Fruit fly (Drosophila melanogaster) whole organism, adult: ENCODE results near the gene CG31077.

Source experiments
- CG11617 ChIP-seq: fragments of 200-800 bp; sonication (Bioruptor generic); optimal IDR thresholded peaks from 2 replicates; lab custom pipeline; 2017; ENCODE audit warnings: mild to moderate bottlenecking, missing biosample characterization, missing genetic modification reagents, missing genetic modification characterization
- CG12768 ChIP-seq: fragments of 200-800 bp; sonication (Bioruptor generic); optimal IDR thresholded peaks from 2 replicates; lab custom pipeline; 2017; ENCODE audit warnings: missing biosample characterization, missing genetic modification characterization, mild to moderate bottlenecking, moderate library complexity, missing genetic modification reagents
- CG14711 ChIP-seq: fragments of 200-800 bp; sonication (Bioruptor generic); optimal IDR thresholded peaks from 2 replicates; lab custom pipeline; 2018; ENCODE audit warnings: missing biosample characterization, mild to moderate bottlenecking, missing genetic modification characterization, moderate library complexity
- CG1620 ChIP-seq: fragments of 200-800 bp; sonication (Bioruptor generic); optimal IDR thresholded peaks from 2 replicates; lab custom pipeline; 2016; ENCODE audit warnings: missing biosample characterization, missing genetic modification characterization
- Crg-1 ChIP-seq: fragments of 200-800 bp; sonication (Bioruptor generic); optimal IDR thresholded peaks from 2 replicates; lab custom pipeline; 2016; ENCODE audit warnings: missing biosample characterization, missing genetic modification characterization
- bab1 ChIP-seq: fragments of 200-800 bp; sonication (Bioruptor generic); optimal IDR thresholded peaks from 3 replicates; lab custom pipeline; 2019; ENCODE audit warnings: missing biosample characterization, mild to moderate bottlenecking, missing genetic modification characterization, moderate library complexity
- cnc ChIP-seq, 2 experiments: fragments of >200 bp; optimal IDR thresholded peaks; 2 replicates each; lab custom pipeline; 2017
- kay ChIP-seq: fragments of 200-800 bp; sonication (Bioruptor generic); peaks from one replicate; lab custom pipeline; 2016; ENCODE audit warnings: missing biosample characterization, missing genetic modification characterization, borderline replicate concordance
- ovo ChIP-seq: fragments of 200-800 bp; sonication (Bioruptor generic); optimal IDR thresholded peaks from 2 replicates; lab custom pipeline; 2016; ENCODE audit warnings: missing biosample characterization, missing genetic modification characterization
- pad ChIP-seq: fragments of 200-800 bp; sonication (Bioruptor generic); optimal IDR thresholded peaks from 3 replicates; lab custom pipeline; 2017; ENCODE audit warnings: missing biosample characterization, missing genetic modification characterization, mild to moderate bottlenecking, moderate library complexity, missing genetic modification reagents
- tj ChIP-seq: fragments of 200-800 bp; sonication (Bioruptor generic); optimal IDR thresholded peaks from 3 replicates; lab custom pipeline; 2017; ENCODE audit warnings: missing biosample characterization, mild to moderate bottlenecking, missing genetic modification characterization, moderate library complexity
- toe ChIP-seq: fragments of 200-800 bp; sonication (Bioruptor generic); optimal IDR thresholded peaks from 2 replicates; lab custom pipeline; 2016; ENCODE audit warnings: missing biosample characterization, missing genetic modification characterization

dm6 chr3R:27005338-27005737 is 5.8 kb downstream of the CG31077 start, which contains the start of gene CG6296:
- TF ChIP-seq CG12768 (GFP tag; lab: Kevin White, UChicago): no peak
- no peak for TF ChIP-seq CG11617 (GFP tag; lab: Kevin White, UChicago)
- TF ChIP-seq cnc (optimal IDR thresholded peaks at IDR 0.05; lab: Kevin White, UChicago): no peak
- no peak for TF ChIP-seq ovo
- no peak for TF ChIP-seq tj (GFP tag; lab: Kevin White, UChicago)
- TF ChIP-seq pad (GFP tag; lab: Kevin White, UChicago): no peak
- TF ChIP-seq CG1620: no peak
- TF ChIP-seq kay (GFP tag; lab: Kevin White, UChicago): no peak
- no peak for TF ChIP-seq toe (GFP tag; lab: Kevin White, UChicago)
- no peak for TF ChIP-seq Crg-1 (GFP tag; lab: Kevin White, UChicago)
- no peak for TF ChIP-seq CG14711 (tag; lab: Kevin White, UChicago)
- no peak for TF ChIP-seq bab1 (GFP tag; lab: Kevin White, UChicago)
